Worm (Caenorhabditis elegans) whole organism, young adult: ENCODE data around the gene fbxa-82.

Experiments
- B0035.1 ChIP-seq: sonication (generic microtip); optimal IDR thresholded peaks from 2 replicates; lab custom pipeline; 2016; ENCODE audit warnings: missing genetic modification characterization, mild to moderate bottlenecking, missing compliant biosample characterization, missing genotype, missing genetic modification reagents
- C17E4.6 ChIP-seq: fragments of 200-800 bp; sonication (Bioruptor generic); IDR thresholded peaks from 2 replicates; pipeline ENCODE4 v1.3.6; 2022; ENCODE audit warnings: missing genetic modification reagents, missing genetic modification characterization, missing compliant biosample characterization
- F10E7.11 ChIP-seq: sonication (generic microtip); optimal IDR thresholded peaks from 2 replicates; lab custom pipeline; 2017; ENCODE audit warnings: mild to moderate bottlenecking, missing genetic modification characterization, moderate library complexity, missing compliant biosample characterization
- F37B4.10 ChIP-seq: fragments of 200-800 bp; sonication (Bioruptor generic); IDR thresholded peaks from 2 replicates; pipeline ENCODE4 v1.3.6; 2022; ENCODE audit warnings: missing genetic modification characterization, missing compliant biosample characterization
- F57C9.4 ChIP-seq: sonication (generic microtip); optimal IDR thresholded peaks from 2 replicates; lab custom pipeline; 2017; ENCODE audit warnings: mild to moderate bottlenecking, missing genetic modification characterization, missing compliant biosample characterization
- K12H6.12 ChIP-seq: fragments of 200-800 bp; sonication (Bioruptor generic); optimal IDR thresholded peaks from 2 replicates; lab custom pipeline; 2018; ENCODE audit warnings: mild to moderate bottlenecking, missing genetic modification characterization, missing compliant biosample characterization
- T26A5.8 ChIP-seq: sonication (generic microtip); optimal IDR thresholded peaks from 2 replicates; lab custom pipeline; 2016; ENCODE audit warnings: missing genetic modification characterization, missing compliant biosample characterization
- Y53F4B.3 ChIP-seq: fragments of 200-800 bp; sonication (Bioruptor generic); IDR thresholded peaks from 2 replicates; pipeline ENCODE4 v1.3.6; 2022; ENCODE audit warnings: missing genetic modification reagents, missing genetic modification characterization, missing compliant biosample characterization
- Y53G8AR.9 ChIP-seq: fragments of 200-800 bp; sonication (Bioruptor generic); conservative IDR thresholded peaks from 2 replicates; pipeline ENCODE4 v1.3.6; 2022; ENCODE audit warnings: missing genetic modification reagents, missing genetic modification characterization, missing compliant biosample characterization
- Y56A3A.18 ChIP-seq: fragments of 200-800 bp; sonication (Bioruptor generic); IDR thresholded peaks from 2 replicates; pipeline ENCODE4 v1.3.6; 2022; ENCODE audit warnings: missing genetic modification reagents, missing genetic modification characterization, missing compliant biosample characterization
- Y67H2A.10 ChIP-seq: fragments of 200-800 bp; sonication (Bioruptor generic); conservative IDR thresholded peaks from 2 replicates; pipeline ENCODE4 v1.3.6; 2022; ENCODE audit warnings: missing genetic modification reagents, missing genetic modification characterization, missing compliant biosample characterization
- Y95B8A.8 ChIP-seq: fragments of 200-800 bp; sonication (Bioruptor generic); IDR thresholded peaks from 2 replicates; pipeline ENCODE4 v1.3.6; 2022; ENCODE audit warnings: missing genetic modification reagents, missing genetic modification characterization, missing compliant biosample characterization
- ZK185.1 ChIP-seq: sonication (generic microtip); optimal IDR thresholded peaks from 2 replicates; lab custom pipeline; 2016; ENCODE audit warnings: mild to moderate bottlenecking, missing genetic modification characterization, missing compliant biosample characterization; ENCODE audit not compliant: poor library complexity, severe bottlenecking
- attf-3 ChIP-seq: fragments of 200-800 bp; sonication (Bioruptor generic); conservative IDR thresholded peaks from 2 replicates; pipeline ENCODE4 v1.3.6; 2022; ENCODE audit warnings: missing genetic modification reagents, missing genetic modification characterization, missing compliant biosample characterization
- attf-6 ChIP-seq: fragments of 200-800 bp; sonication (Bioruptor generic); IDR thresholded peaks from 2 replicates; pipeline ENCODE4 v1.3.6; 2022; ENCODE audit warnings: missing genetic modification reagents, missing genetic modification characterization, missing compliant biosample characterization
- bed-1 ChIP-seq: fragments of 200-800 bp; sonication (Bioruptor generic); IDR thresholded peaks from 2 replicates; pipeline ENCODE4 v1.3.6; 2022; ENCODE audit warnings: missing genetic modification reagents, missing genetic modification characterization, missing compliant biosample characterization
- bed-2 ChIP-seq: fragments of 200-800 bp; sonication (Bioruptor generic); IDR thresholded peaks from 2 replicates; pipeline ENCODE4 v1.3.6; 2022; ENCODE audit warnings: missing genetic modification reagents, missing genetic modification characterization, missing compliant biosample characterization
- cebp-2 ChIP-seq: fragments of 200-800 bp; sonication (Bioruptor generic); IDR thresholded peaks from 2 replicates; pipeline ENCODE4 v1.3.6; 2022; ENCODE audit warnings: missing genetic modification characterization, missing compliant biosample characterization
- ceh-58 ChIP-seq: fragments of 200-800 bp; sonication (Bioruptor generic); IDR thresholded peaks from 2 replicates; pipeline ENCODE4 v1.3.6; 2022; ENCODE audit warnings: missing genetic modification characterization, missing compliant biosample characterization
- ceh-79 ChIP-seq: sonication (generic microtip); optimal IDR thresholded peaks from 2 replicates; lab custom pipeline; 2017; ENCODE audit warnings: mild to moderate bottlenecking, missing genetic modification characterization, missing compliant biosample characterization
- chd-7 ChIP-seq: sonication (generic microtip); optimal IDR thresholded peaks from 2 replicates; lab custom pipeline; 2016; ENCODE audit warnings: mild to moderate bottlenecking, missing genetic modification characterization, moderate library complexity, missing compliant biosample characterization
- dpl-1 ChIP-seq: fragments of 150-350 bp; optimal IDR thresholded peaks from 2 replicates; lab custom pipeline; 2014; ENCODE audit warnings: missing biosample characterization, missing genetic modification reagents, missing genetic modification characterization
- egl-18 ChIP-seq: fragments of 200-800 bp; sonication (Bioruptor generic); IDR thresholded peaks from 2 replicates; pipeline ENCODE4 v1.3.6; 2022; ENCODE audit warnings: missing genetic modification reagents, missing genetic modification characterization, missing compliant biosample characterization
- egrh-3 ChIP-seq: fragments of 200-800 bp; sonication (Bioruptor generic); IDR thresholded peaks from 2 replicates; pipeline ENCODE4 v1.3.6; 2022; ENCODE audit warnings: missing genetic modification reagents, missing genetic modification characterization, missing compliant biosample characterization
- hlh-12 ChIP-seq: sonication (generic microtip); optimal IDR thresholded peaks from 2 replicates; lab custom pipeline; 2016; ENCODE audit warnings: missing genetic modification characterization, missing compliant biosample characterization
- hsf-1 ChIP-seq: fragments of 200-800 bp; sonication (Bioruptor generic); IDR thresholded peaks from 2 replicates; pipeline ENCODE4 v1.3.6; 2022; ENCODE audit warnings: missing genetic modification reagents, missing genetic modification characterization, missing compliant biosample characterization
- lag-1 ChIP-seq: fragments of 200-800 bp; sonication (Bioruptor generic); IDR thresholded peaks from 2 replicates; pipeline ENCODE4 v1.3.6; 2022; ENCODE audit warnings: missing genetic modification reagents, missing genetic modification characterization, missing compliant biosample characterization
- let-526 ChIP-seq: fragments of 200-800 bp; sonication (Bioruptor generic); IDR thresholded peaks from 2 replicates; pipeline ENCODE4 v1.3.6; 2022; ENCODE audit warnings: missing genetic modification reagents, missing genetic modification characterization, missing compliant biosample characterization
- lin-40 ChIP-seq: sonication (generic microtip); optimal IDR thresholded peaks from 2 replicates; lab custom pipeline; 2016; ENCODE audit warnings: missing genetic modification characterization, mild to moderate bottlenecking, missing compliant biosample characterization, missing genotype, missing genetic modification reagents
- lir-1 ChIP-seq: fragments of 200-800 bp; sonication (Bioruptor generic); conservative IDR thresholded peaks from 2 replicates; pipeline ENCODE4 v1.3.6; 2022; ENCODE audit warnings: missing genetic modification reagents, missing genetic modification characterization, missing compliant biosample characterization
- lsl-1 ChIP-seq: fragments of 200-800 bp; sonication (Bioruptor generic); optimal IDR thresholded peaks from 2 replicates; lab custom pipeline; 2018; ENCODE audit warnings: mild to moderate bottlenecking, missing genetic modification characterization, moderate library complexity, missing compliant biosample characterization
- lsy-27 ChIP-seq: sonication (generic microtip); optimal IDR thresholded peaks from 2 replicates; lab custom pipeline; 2017; ENCODE audit warnings: missing genetic modification characterization, mild to moderate bottlenecking, missing compliant biosample characterization, antibody characterized with exemption, missing genotype, borderline replicate concordance; ENCODE audit not compliant: insufficient read depth
- madf-8 ChIP-seq: fragments of 200-800 bp; sonication (Bioruptor generic); conservative IDR thresholded peaks from 2 replicates; pipeline ENCODE4 v1.3.6; 2022; ENCODE audit warnings: missing genetic modification reagents, missing genetic modification characterization, missing compliant biosample characterization
- mcd-1 ChIP-seq: fragments of 200-800 bp; sonication (Bioruptor generic); IDR thresholded peaks from 2 replicates; pipeline ENCODE4 v1.3.6; 2022; ENCODE audit warnings: missing genetic modification reagents, missing genetic modification characterization, missing compliant biosample characterization
- mel-28 ChIP-seq: sonication (generic microtip); optimal IDR thresholded peaks from 2 replicates; lab custom pipeline; 2016; ENCODE audit warnings: borderline replicate concordance, mild to moderate bottlenecking, missing genetic modification characterization, missing compliant biosample characterization
- nhr-179 ChIP-seq: sonication (generic microtip); optimal IDR thresholded peaks from 2 replicates; lab custom pipeline; 2016; ENCODE audit warnings: mild to moderate bottlenecking, missing genetic modification characterization, missing compliant biosample characterization
- repo-1 ChIP-seq: sonication (generic microtip); optimal IDR thresholded peaks from 2 replicates; lab custom pipeline; 2017; ENCODE audit warnings: mild to moderate bottlenecking, missing genetic modification characterization, missing compliant biosample characterization
- snpc-3.4 ChIP-seq: sonication (generic microtip); optimal IDR thresholded peaks from 2 replicates; lab custom pipeline; 2017; ENCODE audit warnings: missing genetic modification characterization, mild to moderate bottlenecking, missing compliant biosample characterization, antibody characterized with exemption, moderate library complexity, missing genotype, missing genetic modification reagents
- snpc-4 ChIP-seq, 5 experiments: fragments of 150-350 bp in 1 of 5; sonication (generic microtip) in 4 of 5; optimal IDR thresholded peaks; 2 replicates each; lab custom pipeline; 2014 to 2018; ENCODE audit warnings: missing genetic modification characterization in 5 of 5, missing biosample characterization in 3 of 5, antibody characterized with exemption in 2 of 5, mild to moderate bottlenecking in 2 of 5, missing compliant biosample characterization in 2 of 5, missing genotype in 2 of 5, moderate library complexity in 2 of 5, missing genetic modification reagents in 1 of 5
- tbp1 ChIP-seq: fragments of 200-800 bp; sonication (Bioruptor generic); optimal IDR thresholded peaks from 2 replicates; lab custom pipeline; 2018; ENCODE audit warnings: mild to moderate bottlenecking, missing genetic modification characterization, missing compliant biosample characterization
- tlf-1 ChIP-seq: fragments of 200-800 bp; sonication (Bioruptor generic); optimal IDR thresholded peaks from 2 replicates; lab custom pipeline; 2018; ENCODE audit warnings: mild to moderate bottlenecking, missing genetic modification characterization, missing compliant biosample characterization
- unc-62 ChIP-seq: fragments of 150-350 bp; optimal IDR thresholded peaks from 2 replicates; lab custom pipeline; 2014; ENCODE audit warnings: missing biosample characterization, missing genetic modification reagents, missing genetic modification characterization
- xnd-1 ChIP-seq: sonication (generic microtip); optimal IDR thresholded peaks from 2 replicates; lab custom pipeline; 2016; ENCODE audit warnings: missing genotype, missing genetic modification reagents, missing genetic modification characterization, missing compliant biosample characterization
- zim-3 ChIP-seq: sonication (generic microtip); optimal IDR thresholded peaks from 2 replicates; lab custom pipeline; 2017; ENCODE audit warnings: mild to moderate bottlenecking, missing genetic modification characterization, moderate library complexity, missing compliant biosample characterization
- ztf-18 ChIP-seq: sonication (generic microtip); optimal IDR thresholded peaks from 2 replicates; lab custom pipeline; 2016; ENCODE audit warnings: missing genotype, mild to moderate bottlenecking, missing genetic modification characterization, missing compliant biosample characterization
- ztf-6 ChIP-seq: fragments of 200-800 bp; sonication (Bioruptor generic); IDR thresholded peaks from 2 replicates; pipeline ENCODE4 v1.3.6; 2022; ENCODE audit warnings: missing genetic modification reagents, missing genetic modification characterization, missing compliant biosample characterization

Gene fbxa-82

ce11 chrV:15004800-15005199 lies 47.5 kb downstream of the fbxa-82 start, which contains the start of gene hrde-2:
Gene hrde-2 (plus strand): TSS chrV:15005100.
- TF ChIP-seq tbp1 (GFP tag; lab: Kevin White, UChicago) (no peak), K12H6.12 (tag; lab: Kevin White, UChicago) (no peak), ztf-6 (GFP tag; lab: Robert Waterston, UW) (no peak), xnd-1 (tag; lab: Kevin White, UChicago) (no peak), tlf-1 (GFP tag; lab: Kevin White, UChicago) (no peak), mel-28 (no peak), F57C9.4 (tag; lab: Kevin White, UChicago) (no peak), snpc-3.4 (no peak), lsl-1 (GFP tag; lab: Kevin White, UChicago) (no peak), ZK185.1 (tag; lab: Kevin White, UChicago) (no peak), mcd-1 (GFP tag; lab: Robert Waterston, UW) (no peak), nhr-179 (tag; lab: Kevin White, UChicago) (no peak), F10E7.11 (tag; lab: Kevin White, UChicago) (no peak), hsf-1 (GFP tag; lab: Robert Waterston, UW) (no peak), Y53F4B.3 (GFP tag; lab: Robert Waterston, UW) (no peak)

ce11 chrV:15002184-15002690 lies 50.1 kb downstream of the fbxa-82 start, which contains the start of the genes fib-1 and mut-15:
Gene fib-1 (minus strand): TSS chrV:15002223.
Gene mut-15 (plus strand): TSS chrV:15002543.
- no peak for TF ChIP-seq repo-1 (tag; lab: Kevin White, UChicago)
- peak; percentile 86 for TF ChIP-seq lin-40
- peak; percentile 65 for TF ChIP-seq ZK185.1 (tag; lab: Kevin White, UChicago)
- TF ChIP-seq let-526 (GFP tag; lab: Robert Waterston, UW), result 0 out of 2 replicates have a peak, but pooled peaks have one; percentile 61
- TF ChIP-seq T26A5.8 (tag; lab: Kevin White, UChicago), result no peak
- TF ChIP-seq lir-1, result peak; percentile 54; the same call in 1 of the 2 replicates
- TF ChIP-seq ceh-58 (GFP tag; lab: Robert Waterston, UW), result no peak
- TF ChIP-seq attf-6, result 0 out of 2 replicates have a peak, but pooled peaks have one; percentile 42
- peak; percentile 82 for TF ChIP-seq Y53G8AR.9 (GFP tag; lab: Robert Waterston, UW)
- TF ChIP-seq F37B4.10, result no peak
- no peak for TF ChIP-seq bed-1 (GFP tag; lab: Robert Waterston, UW)
- no peak for TF ChIP-seq unc-62 (GFP tag; lab: Kevin White, UChicago)
- TF ChIP-seq Y95B8A.8, result peak; percentile 71; the same call in 1 of the 2 replicates
- peak; percentile 80 for TF ChIP-seq tlf-1 (GFP tag; lab: Kevin White, UChicago)
- TF ChIP-seq egrh-3, result no peak
- TF ChIP-seq lsy-27, result no peak
- TF ChIP-seq bed-2, result peak; percentile 66; the same call in 1 of the 2 replicates
- TF ChIP-seq B0035.1 (tag; lab: Kevin White, UChicago), result no peak
- TF ChIP-seq ceh-79 (tag; lab: Kevin White, UChicago), result no peak
- TF ChIP-seq Y53F4B.3 (GFP tag; lab: Robert Waterston, UW), result peak; percentile 27; the same call in 1 of the 2 replicates
- TF ChIP-seq cebp-2, result no peak
- no peak for TF ChIP-seq hlh-12
- peak; percentile 76; the same call in 1 of the 2 replicates for TF ChIP-seq Y67H2A.10 (GFP tag; lab: Robert Waterston, UW)
- TF ChIP-seq madf-8 (GFP tag; lab: Robert Waterston, UW), result peak; percentile 71
- TF ChIP-seq egl-18 (GFP tag; lab: Robert Waterston, UW), result no peak
- no peak for TF ChIP-seq C17E4.6 (GFP tag; lab: Robert Waterston, UW)
- TF ChIP-seq ztf-18 (tag; lab: Kevin White, UChicago), result peak; percentile 50
- TF ChIP-seq dpl-1 (GFP tag; lab: Kevin White, UChicago), result peak; percentile 54
- peak; percentile 13 for TF ChIP-seq chd-7 (tag; lab: Kevin White, UChicago)
- TF ChIP-seq zim-3 (tag; lab: Kevin White, UChicago), result no peak
- peak; percentile 85 for TF ChIP-seq attf-3 (GFP tag; lab: Robert Waterston, UW)
- TF ChIP-seq Y56A3A.18, result no peak
- no peak for TF ChIP-seq lag-1 (GFP tag; lab: Robert Waterston, UW)
- peak; percentile 69 for TF ChIP-seq snpc-4 (GFP tag; optimal IDR thresholded peaks at IDR 0.05; lab: Kevin White, UChicago)
- TF ChIP-seq snpc-4 (tag; optimal IDR thresholded peaks at IDR 0.05; lab: Kevin White, UChicago), result peak; percentile 66 to 83 (median 75)
